Worm (Caenorhabditis elegans) whole organism, late embryonic: ENCODE results near the gene cwp-5.
A peak's percentile ranks its signal among the peaks of the same experiment; 100 is the strongest.

ENCODE experiments used
- C08G9.2 ChIP-seq: sonication (generic microtip); optimal IDR thresholded peaks from 2 replicates; lab custom pipeline; 2016; ENCODE audit warnings: mild to moderate bottlenecking, missing genetic modification characterization, moderate library complexity, missing compliant biosample characterization
- F13H6.1 ChIP-seq: sonication (generic microtip); optimal IDR thresholded peaks from 2 replicates; lab custom pipeline; 2016; ENCODE audit warnings: missing genetic modification characterization, missing compliant biosample characterization
- T23F11.4 ChIP-seq: fragments of 200-800 bp; sonication (Bioruptor generic); optimal IDR thresholded peaks from 2 replicates; lab custom pipeline; 2018; ENCODE audit warnings: mild to moderate bottlenecking, missing genetic modification characterization, missing compliant biosample characterization
- ceh-14 ChIP-seq: sonication (generic microtip); optimal IDR thresholded peaks from 2 replicates; lab custom pipeline; 2016; ENCODE audit warnings: missing genotype, missing genetic modification characterization, missing compliant biosample characterization
- ceh-18 ChIP-seq: sonication (generic microtip); optimal IDR thresholded peaks from 2 replicates; lab custom pipeline; 2016; ENCODE audit warnings: missing genetic modification characterization, missing compliant biosample characterization
- ceh-19 ChIP-seq: fragments of 200-800 bp; sonication (Bioruptor generic); optimal IDR thresholded peaks from 2 replicates; lab custom pipeline; 2018; ENCODE audit warnings: mild to moderate bottlenecking, missing genetic modification characterization, missing compliant biosample characterization
- ceh-2 ChIP-seq: sonication (generic microtip); optimal IDR thresholded peaks from 2 replicates; lab custom pipeline; 2016; ENCODE audit warnings: missing genotype, missing genetic modification characterization, missing compliant biosample characterization
- ceh-22 ChIP-seq: sonication (generic microtip); optimal IDR thresholded peaks from 2 replicates; lab custom pipeline; 2017; ENCODE audit warnings: missing biosample characterization, missing genetic modification characterization
- ceh-24 ChIP-seq: sonication (generic microtip); optimal IDR thresholded peaks from 2 replicates; lab custom pipeline; 2016; ENCODE audit warnings: mild to moderate bottlenecking, missing genetic modification characterization, missing compliant biosample characterization
- ceh-31 ChIP-seq: sonication (generic microtip); optimal IDR thresholded peaks from 2 replicates; lab custom pipeline; 2016; ENCODE audit warnings: missing genetic modification characterization, missing compliant biosample characterization
- ceh-34 ChIP-seq: sonication (generic microtip); optimal IDR thresholded peaks from 2 replicates; lab custom pipeline; 2016; ENCODE audit warnings: mild to moderate bottlenecking, missing genetic modification characterization, missing compliant biosample characterization
- ceh-48 ChIP-seq: sonication (generic microtip); optimal IDR thresholded peaks from 2 replicates; lab custom pipeline; 2016; ENCODE audit warnings: missing genetic modification characterization, inconsistent platforms, missing compliant biosample characterization
- ceh-6 ChIP-seq: fragments of 200-800 bp; sonication (Bioruptor generic); optimal IDR thresholded peaks from 2 replicates; lab custom pipeline; 2018; ENCODE audit warnings: mild to moderate bottlenecking, missing genetic modification characterization, missing compliant biosample characterization
- ceh-9 ChIP-seq: sonication (generic microtip); optimal IDR thresholded peaks from 2 replicates; lab custom pipeline; 2016; ENCODE audit warnings: mild to moderate bottlenecking, missing genetic modification characterization, inconsistent platforms, missing compliant biosample characterization
- che-1 ChIP-seq: sonication (generic microtip); optimal IDR thresholded peaks from 2 replicates; lab custom pipeline; 2016; ENCODE audit warnings: mild to moderate bottlenecking, missing genetic modification characterization, missing compliant biosample characterization
- dve-1 ChIP-seq: sonication (generic microtip); optimal IDR thresholded peaks from 2 replicates; lab custom pipeline; 2017; ENCODE audit warnings: antibody characterized with exemption, mild to moderate bottlenecking, missing genetic modification characterization, missing compliant biosample characterization
- elt-2 ChIP-seq: sonication (generic microtip); optimal IDR thresholded peaks from 2 replicates; lab custom pipeline; 2016; ENCODE audit warnings: missing genetic modification reagents, missing genetic modification characterization, missing compliant biosample characterization
- elt-4 ChIP-seq: sonication (generic microtip); optimal IDR thresholded peaks from 2 replicates; lab custom pipeline; 2016; ENCODE audit warnings: missing genetic modification characterization, missing compliant biosample characterization
- ets-4 ChIP-seq: sonication (generic microtip); optimal IDR thresholded peaks from 2 replicates; lab custom pipeline; 2016; ENCODE audit warnings: missing genetic modification characterization, missing compliant biosample characterization
- eyg-1 ChIP-seq: sonication (generic microtip); optimal IDR thresholded peaks from 2 replicates; lab custom pipeline; 2016; ENCODE audit warnings: missing genotype, missing genetic modification characterization, missing compliant biosample characterization
- fax-1 ChIP-seq: sonication (generic microtip); optimal IDR thresholded peaks from 2 replicates; lab custom pipeline; 2016; ENCODE audit warnings: missing genotype, missing genetic modification characterization, missing compliant biosample characterization
- hlh-13 ChIP-seq: fragments of 200-800 bp; sonication (Bioruptor generic); optimal IDR thresholded peaks from 2 replicates; lab custom pipeline; 2018; ENCODE audit warnings: mild to moderate bottlenecking, missing genetic modification characterization, missing compliant biosample characterization
- hlh-15 ChIP-seq: sonication (generic microtip); optimal IDR thresholded peaks from 2 replicates; lab custom pipeline; 2016; ENCODE audit warnings: missing genetic modification characterization, missing compliant biosample characterization
- hlh-30 ChIP-seq: sonication (generic microtip); optimal IDR thresholded peaks from 2 replicates; lab custom pipeline; 2017; ENCODE audit warnings: antibody characterized with exemption, missing genetic modification characterization, missing compliant biosample characterization; ENCODE audit not compliant: insufficient read depth
- madf-2 ChIP-seq: sonication (generic microtip); optimal IDR thresholded peaks from 2 replicates; lab custom pipeline; 2017; ENCODE audit warnings: missing genetic modification characterization, missing compliant biosample characterization
- mec-3 ChIP-seq: sonication (generic microtip); optimal IDR thresholded peaks from 2 replicates; lab custom pipeline; 2016; ENCODE audit warnings: borderline replicate concordance, missing genetic modification characterization, missing compliant biosample characterization
- nfya-1 ChIP-seq: sonication (generic microtip); optimal IDR thresholded peaks from 2 replicates; lab custom pipeline; 2017; ENCODE audit warnings: missing genetic modification characterization, mild to moderate bottlenecking, missing compliant biosample characterization, antibody characterized with exemption, moderate library complexity
- nhr-232 ChIP-seq: sonication (generic microtip); optimal IDR thresholded peaks from 2 replicates; lab custom pipeline; 2016; ENCODE audit warnings: missing genetic modification characterization, missing compliant biosample characterization
- pax-1 ChIP-seq: fragments of 150-350 bp; optimal IDR thresholded peaks from 2 replicates; lab custom pipeline; 2014; ENCODE audit warnings: missing biosample characterization, missing genetic modification characterization
- pha-2 ChIP-seq: sonication (generic microtip); optimal IDR thresholded peaks from 2 replicates; lab custom pipeline; 2017; ENCODE audit warnings: mild to moderate bottlenecking, missing genetic modification characterization, missing compliant biosample characterization
- pha-4 ChIP-seq: fragments of 150-350 bp; optimal IDR thresholded peaks from 2 replicates; lab custom pipeline; 2018; ENCODE audit warnings: missing biosample characterization, missing genetic modification reagents, missing genetic modification characterization
- ref-2 ChIP-seq: sonication (generic microtip); optimal IDR thresholded peaks from 2 replicates; lab custom pipeline; 2016; ENCODE audit warnings: missing genetic modification characterization, missing compliant biosample characterization
- rnt-1 ChIP-seq: sonication (generic microtip); optimal IDR thresholded peaks from 2 replicates; lab custom pipeline; 2016; ENCODE audit warnings: missing genetic modification characterization, missing compliant biosample characterization
- sdc-2 ChIP-seq: sonication (generic microtip); optimal IDR thresholded peaks from 2 replicates; lab custom pipeline; 2016; ENCODE audit warnings: missing genotype, missing genetic modification characterization, missing compliant biosample characterization
- sox-2 ChIP-seq: fragments of 200-800 bp; sonication (Bioruptor generic); IDR thresholded peaks from 2 replicates; pipeline ENCODE4 v1.3.6; 2022; ENCODE audit warnings: missing genetic modification reagents, missing genetic modification characterization, missing compliant biosample characterization
- sox-4 ChIP-seq: sonication (generic microtip); optimal IDR thresholded peaks from 2 replicates; lab custom pipeline; 2017; ENCODE audit warnings: mild to moderate bottlenecking, missing genetic modification characterization, inconsistent platforms, missing compliant biosample characterization
- syd-9 ChIP-seq: sonication (generic microtip); optimal IDR thresholded peaks from 2 replicates; lab custom pipeline; 2016; ENCODE audit warnings: mild to moderate bottlenecking, missing genetic modification characterization, moderate library complexity, missing compliant biosample characterization
- tbx-2 ChIP-seq: sonication (generic microtip); optimal IDR thresholded peaks from 2 replicates; lab custom pipeline; 2016; ENCODE audit warnings: missing genetic modification characterization, missing compliant biosample characterization
- unc-55 ChIP-seq: sonication (generic microtip); optimal IDR thresholded peaks from 2 replicates; lab custom pipeline; 2017; ENCODE audit warnings: missing biosample characterization, missing genetic modification reagents, missing genetic modification characterization
- unc-86 ChIP-seq: sonication (generic microtip); optimal IDR thresholded peaks from 2 replicates; lab custom pipeline; 2016; ENCODE audit warnings: missing genetic modification characterization, missing compliant biosample characterization

The cwp-5 gene

DNA sequence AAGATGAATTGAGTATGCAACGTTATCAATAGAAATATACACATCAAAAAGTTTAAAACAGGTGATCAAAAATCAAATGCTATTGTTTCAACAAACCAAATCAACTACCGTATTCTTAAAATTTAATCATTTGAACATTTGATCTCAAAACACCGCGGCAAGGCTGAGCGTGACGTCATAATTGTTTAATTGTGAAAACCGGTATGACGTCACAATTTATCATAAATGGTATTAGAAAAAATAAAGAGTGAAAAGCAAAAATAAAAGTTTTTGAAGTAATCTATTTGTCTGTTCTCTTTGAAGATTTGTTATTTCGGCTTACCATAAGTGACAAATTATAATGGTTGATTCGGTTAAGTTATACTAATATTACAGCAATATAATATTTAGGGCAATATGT is 38.0 kb upstream of the cwp-5 start:
- TF ChIP-seq ets-4 (tag; lab: Kevin White, UChicago) (no peak), ceh-6 (GFP tag; lab: Kevin White, UChicago) (no peak), madf-2 (tag; lab: Kevin White, UChicago) (no peak), ceh-24 (tag; lab: Kevin White, UChicago) (no peak), tbx-2 (tag; lab: Kevin White, UChicago) (no peak), sdc-2 (no peak), sox-2 (GFP tag; lab: Robert Waterston, UW) (no peak), ceh-18 (no peak), rnt-1 (tag; lab: Kevin White, UChicago) (no peak), pax-1 (no peak), nhr-232 (tag; lab: Kevin White, UChicago) (no peak), ceh-9 (no peak), hlh-15 (tag; lab: Kevin White, UChicago) (no peak), dve-1 (tag; lab: Kevin White, UChicago) (no peak), pha-4 (tag; lab: Kevin White, UChicago) (no peak), fax-1 (no peak), elt-2 (tag; lab: Kevin White, UChicago) (no peak), unc-55 (no peak), ceh-34 (tag; lab: Kevin White, UChicago) (no peak)

DNA sequence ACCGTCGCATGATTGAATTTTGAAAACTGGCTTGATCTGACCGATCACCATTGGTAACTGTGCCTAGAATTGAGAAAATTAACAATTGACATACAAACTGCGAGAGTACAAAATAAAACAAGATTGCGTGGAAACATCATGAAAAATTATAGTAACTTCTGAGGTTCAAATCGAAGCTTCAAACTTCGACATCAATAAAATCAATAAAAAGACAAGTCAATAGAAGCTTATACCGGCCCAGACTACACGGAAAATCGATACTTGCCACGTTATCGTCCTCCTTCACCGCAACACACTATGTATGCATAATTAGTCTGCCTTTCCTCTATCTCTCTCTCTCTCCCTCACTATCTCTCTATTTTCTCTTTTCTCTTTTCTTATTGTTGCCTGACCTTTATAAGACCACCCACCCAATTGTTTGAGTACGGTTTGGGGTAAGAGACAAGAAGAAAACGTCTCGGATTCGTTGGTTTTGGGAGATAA is 36.9 kb upstream of the cwp-5 start, which contains the start of gene skr-21:
Gene skr-21 (minus strand): TSS at position 51 of the 483 bp plus-strand sequence.
- TF ChIP-seq madf-2 (tag; lab: Kevin White, UChicago) (no peak), sox-2 (GFP tag; lab: Robert Waterston, UW) (peak; percentile 45), ceh-31 (tag; lab: Kevin White, UChicago) (peak; percentile 9), tbx-2 (tag; lab: Kevin White, UChicago) (peak; percentile 40), nfya-1 (peak; percentile 45), hlh-30 (tag; lab: Kevin White, UChicago) (no peak), elt-2 (tag; lab: Kevin White, UChicago) (peak; percentile 35), ceh-48 (peak; percentile 73), unc-86 (tag; lab: Kevin White, UChicago) (no peak), ceh-6 (GFP tag; lab: Kevin White, UChicago) (no peak), hlh-15 (tag; lab: Kevin White, UChicago) (no peak), nhr-232 (tag; lab: Kevin White, UChicago) (no peak), pax-1 (no peak), ets-4 (tag; lab: Kevin White, UChicago) (no peak), F13H6.1 (tag; lab: Kevin White, UChicago) (no peak), pha-2 (tag; lab: Kevin White, UChicago) (no peak), mec-3 (tag; lab: Kevin White, UChicago) (no peak), che-1 (tag; lab: Kevin White, UChicago) (no peak), ceh-9 (no peak), ref-2 (no peak), eyg-1 (tag; lab: Kevin White, UChicago) (no peak), C08G9.2 (tag; lab: Kevin White, UChicago) (no peak), T23F11.4 (GFP tag; lab: Kevin White, UChicago) (no peak), elt-4 (no peak)

DNA sequence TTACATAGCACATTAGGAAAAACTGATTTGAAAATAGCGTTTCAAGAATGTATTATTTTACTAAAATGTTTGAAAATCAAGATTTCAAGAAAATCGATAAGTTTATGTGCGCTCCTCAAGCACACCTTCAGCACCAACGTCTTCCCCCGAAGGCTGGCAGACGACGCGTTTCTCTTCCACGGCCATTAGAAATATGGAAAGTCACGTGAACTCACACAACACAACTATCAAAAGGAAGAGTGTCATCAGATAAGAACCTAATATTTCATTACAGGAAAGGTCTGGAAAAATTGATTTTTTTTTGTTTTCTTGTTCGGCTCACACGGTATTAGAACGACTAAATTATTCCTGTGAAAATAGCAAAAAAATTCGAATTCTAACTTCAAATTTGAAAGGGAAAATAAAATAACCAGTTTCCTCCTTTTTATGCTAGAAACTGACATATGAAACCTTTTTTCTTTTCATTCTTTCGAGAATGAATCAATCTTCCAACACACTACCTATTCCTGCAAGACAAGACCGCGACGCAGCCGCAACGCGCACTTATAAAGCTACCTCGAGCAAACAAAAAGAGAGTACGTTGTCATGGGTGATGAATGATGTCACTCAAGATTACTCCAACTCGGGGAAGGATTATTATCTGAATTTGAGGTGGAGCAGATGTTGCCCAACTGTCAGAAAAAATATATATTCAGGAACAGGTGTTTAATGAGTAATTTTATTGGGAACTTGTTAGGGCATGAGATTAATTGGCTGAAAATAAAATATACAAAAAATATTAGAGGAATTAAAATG is 35.5 kb upstream of the cwp-5 start:
- TF ChIP-seq C08G9.2 (tag; lab: Kevin White, UChicago), result no peak
- TF ChIP-seq hlh-30 (tag; lab: Kevin White, UChicago), result peak; percentile 80
- TF ChIP-seq elt-2 (tag; lab: Kevin White, UChicago), result peak; percentile 32
- TF ChIP-seq fax-1, result no peak
- peak; percentile 11 for TF ChIP-seq ceh-22
- no peak for TF ChIP-seq ceh-24 (tag; lab: Kevin White, UChicago)
- no peak for TF ChIP-seq ref-2
- no peak for TF ChIP-seq ceh-14 (tag; lab: Kevin White, UChicago)
- TF ChIP-seq dve-1 (tag; lab: Kevin White, UChicago), result no peak
- TF ChIP-seq syd-9, result no peak
- peak; percentile 23 for TF ChIP-seq ceh-19 (GFP tag; lab: Kevin White, UChicago)
- peak; percentile 7 for TF ChIP-seq ceh-31 (tag; lab: Kevin White, UChicago)
- no peak for TF ChIP-seq pax-1
- TF ChIP-seq ets-4 (tag; lab: Kevin White, UChicago), result no peak
- TF ChIP-seq sdc-2, result no peak
- peak; percentile 36 for TF ChIP-seq ceh-2 (tag; lab: Kevin White, UChicago)
- peak; percentile 52 for TF ChIP-seq ceh-48
- TF ChIP-seq nfya-1, result no peak
- TF ChIP-seq hlh-13 (GFP tag; lab: Kevin White, UChicago), result no peak
- TF ChIP-seq ceh-9, result no peak
- no peak for TF ChIP-seq F13H6.1 (tag; lab: Kevin White, UChicago)
- no peak for TF ChIP-seq hlh-15 (tag; lab: Kevin White, UChicago)
- TF ChIP-seq mec-3 (tag; lab: Kevin White, UChicago), result no peak
- no peak for TF ChIP-seq T23F11.4 (GFP tag; lab: Kevin White, UChicago)
- no peak for TF ChIP-seq sox-4 (tag; lab: Kevin White, UChicago)
